Fruit fly (Drosophila melanogaster) Kc167 (cell line): ENCODE measurements around the gene Dph2.

Experiments
- h ChIP-seq: fragments of >200 bp; optimal IDR thresholded peaks from 3 replicates; lab custom pipeline; 2018; ENCODE audit warnings: missing external identifiers
- insv ChIP-seq: fragments of >200 bp; optimal IDR thresholded peaks from 3 replicates; lab custom pipeline; 2018; ENCODE audit warnings: missing external identifiers

DNA sequence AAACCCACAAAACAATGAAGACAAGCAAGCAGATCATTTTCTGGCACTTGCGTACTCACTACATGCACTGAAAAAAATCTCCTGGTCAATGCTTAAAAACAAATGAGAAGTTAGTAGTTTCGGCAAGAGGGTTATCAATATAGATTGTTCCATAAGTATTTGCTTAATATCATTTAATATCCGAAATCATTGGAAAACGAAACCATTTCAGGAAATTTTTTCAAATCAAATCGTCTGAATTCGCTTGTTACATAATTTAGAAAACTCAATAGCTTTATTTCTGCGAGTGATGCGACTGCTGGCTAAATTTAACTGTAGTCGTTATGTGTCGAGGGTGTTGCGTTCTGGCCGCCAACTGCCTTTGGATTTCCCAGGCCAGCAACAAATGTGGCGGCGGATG is 15.6 kb downstream of the Dph2 start:
- TF ChIP-seq insv (lab: Kevin White, UChicago) = no peak
- TF ChIP-seq h = no peak
